Comparison of ENCODE assay signal across 1 worm cellular context in genomic region chrIII:10642781-10643180, ce11.
TF ChIP-seq lines count a peak whose summit lies in the region.

Gene dhs-11, minus strand, starts transcription at chrIII:10642865.
Gene orc-1, plus strand, starts transcription at chrIII:10643129.

TF ChIP-seq in whole organism, L1 larva, 84 proteins besides CTCF, POLR2A, EP300 and RAD21 (continued from another document):
- TF ChIP-seq egl-13 (tag; optimal IDR thresholded peaks at IDR 0.05; lab: Kevin White, UChicago) (no peak), nhr-12 (tag; optimal IDR thresholded peaks at IDR 0.05; lab: Kevin White, UChicago) (no peak), ztf-11 (tag; optimal IDR thresholded peaks at IDR 0.05; lab: Kevin White, UChicago) (no peak), elt-3 (tag; optimal IDR thresholded peaks at IDR 0.05; lab: Kevin White, UChicago) (peak in 1 of 6 experiments; percentile 75), ceh-90 (tag; optimal IDR thresholded peaks at IDR 0.05; lab: Kevin White, UChicago) (no peak), unc-130 (tag; optimal IDR thresholded peaks at IDR 0.05; lab: Kevin White, UChicago) (peak; percentile 71), rnt-1 (tag; optimal IDR thresholded peaks at IDR 0.05; lab: Kevin White, UChicago) (peak; percentile 57), zag-1 (tag; optimal IDR thresholded peaks at IDR 0.05; lab: Kevin White, UChicago) (no peak), irx-1 (tag; optimal IDR thresholded peaks at IDR 0.05; lab: Kevin White, UChicago) (no peak), blmp-1 (tag; optimal IDR thresholded peaks at IDR 0.05; lab: Kevin White, UChicago) (peak; percentile 35), F16B12.6 (tag; optimal IDR thresholded peaks at IDR 0.05; lab: Kevin White, UChicago) (peak; percentile 88), dpl-1 (GFP tag; optimal IDR thresholded peaks at IDR 0.05; lab: Kevin White, UChicago) (peak; percentile 88 to 93 (median 90)), unc-30 (tag; optimal IDR thresholded peaks at IDR 0.05; lab: Kevin White, UChicago) (no peak), ama-1 (optimal IDR thresholded peaks at IDR 0.05; lab: Kevin White, UChicago) (no peak), lir-3 (tag; optimal IDR thresholded peaks at IDR 0.05; lab: Kevin White, UChicago; ENCODE audit: poor library complexity) (no peak), efl-3 (GFP tag; optimal IDR thresholded peaks at IDR 0.05; lab: Kevin White, UChicago) (no peak), nhr-77 (tag; optimal IDR thresholded peaks at IDR 0.05; lab: Kevin White, UChicago) (no peak), hlh-4 (tag; optimal IDR thresholded peaks at IDR 0.05; lab: Kevin White, UChicago) (no peak), nhr-71 (tag; optimal IDR thresholded peaks at IDR 0.05; lab: Kevin White, UChicago) (peak; percentile 66), xbp-1 (tag; optimal IDR thresholded peaks at IDR 0.05; lab: Kevin White, UChicago) (peak; percentile 38), pag-3 (tag; optimal IDR thresholded peaks at IDR 0.05; lab: Kevin White, UChicago; ENCODE audit: borderline replicate concordance, insufficient read depth) (no peak), aly-2 (tag; optimal IDR thresholded peaks at IDR 0.05; lab: Kevin White, UChicago) (no peak), aha-1 (tag; optimal IDR thresholded peaks at IDR 0.05; lab: Kevin White, UChicago) (no peak), dsc-1 (tag; optimal IDR thresholded peaks at IDR 0.05; lab: Kevin White, UChicago) (no peak), unc-98 (GFP tag; IDR thresholded peaks at IDR 0.05; lab: Robert Waterston, UW) (no peak), swsn-7 (tag; optimal IDR thresholded peaks at IDR 0.05; lab: Kevin White, UChicago) (peak; percentile 42), elt-2 (tag; optimal IDR thresholded peaks at IDR 0.05; lab: Kevin White, UChicago) (no peak), ets-5 (GFP tag; IDR thresholded peaks at IDR 0.05; lab: Robert Waterston, UW) (no peak), vab-15 (tag; optimal IDR thresholded peaks at IDR 0.05; lab: Kevin White, UChicago) (no peak), egl-27 (tag; optimal IDR thresholded peaks at IDR 0.05; lab: Kevin White, UChicago) (no peak), nhr-19 (GFP tag; conservative IDR thresholded peaks at IDR 0.05; lab: Robert Waterston, UW) (peak; percentile 51), lin-39 (tag; optimal IDR thresholded peaks at IDR 0.05; lab: Kevin White, UChicago) (peak; percentile 24), C34B4.2 (tag; optimal IDR thresholded peaks at IDR 0.05; lab: Kevin White, UChicago) (no peak), fkh-8 (tag; optimal IDR thresholded peaks at IDR 0.05; lab: Kevin White, UChicago) (peak; percentile 29), fos-1 (tag; optimal IDR thresholded peaks at IDR 0.05; lab: Kevin White, UChicago) (no peak), pqm-1 (tag; optimal IDR thresholded peaks at IDR 0.05; lab: Kevin White, UChicago) (no peak), ceh-88 (GFP tag; IDR thresholded peaks at IDR 0.05; lab: Robert Waterston, UW) (no peak), nhr-90 (tag; optimal IDR thresholded peaks at IDR 0.05; lab: Kevin White, UChicago; ENCODE audit: poor library complexity) (peak; percentile 48)
